Fruit fly (Drosophila melanogaster) whole organism: ENCODE data around the gene CG8661.

Experiments
- CG8478 ChIP-seq: fragments of >200 bp; optimal IDR thresholded peaks from 2 replicates; lab custom pipeline; 2018; ENCODE audit warnings: inconsistent platforms
- Dll ChIP-seq: fragments of >200 bp; optimal IDR thresholded peaks from 2 replicates; lab custom pipeline; 2017
- EcR ChIP-seq, 2 experiments: fragments of >200 bp; optimal IDR thresholded peaks; 2 replicates each; lab custom pipeline; 2017; ENCODE audit warnings: missing biosample characterization in 2 of 2, missing genetic modification characterization in 2 of 2, missing genetic modification reagents in 2 of 2
- pan ChIP-seq: fragments of >200 bp; optimal IDR thresholded peaks from 2 replicates; lab custom pipeline; 2017
- usp ChIP-seq: fragments of >200 bp; optimal IDR thresholded peaks from 2 replicates; lab custom pipeline; 2017; ENCODE audit warnings: missing biosample characterization, missing genetic modification characterization, mixed read lengths

- TF ChIP-seq EcR (GFP tag; optimal IDR thresholded peaks at IDR 0.05; lab: Kevin White, UChicago) (no peak), usp (GFP tag; lab: Kevin White, UChicago) (no peak), CG8478 (lab: Kevin White, UChicago) (no peak), Dll (lab: Kevin White, UChicago) (no peak), pan (lab: Kevin White, UChicago) (no peak)
Measured at dm6 chrX:17290960-17291432, 6.7 kb upstream of the CG8661 start.
